Fruit fly (Drosophila melanogaster): ENCODE data around the gene CG34109.

CG34109 gene

dm6 chr2L:10130763-10131162 is 36.9 kb downstream of the CG34109 start:
- TF ChIP-seq psq (optimal IDR thresholded peaks at IDR 0.05) (no peak), pan (optimal IDR thresholded peaks at IDR 0.05) (no peak), Dll (optimal IDR thresholded peaks at IDR 0.05) (no peak), EcR (GFP tag; optimal IDR thresholded peaks at IDR 0.05) (no peak), usp (GFP tag; optimal IDR thresholded peaks at IDR 0.05) (no peak), CG8478 (optimal IDR thresholded peaks at IDR 0.05) (no peak)

- TF ChIP-seq EcR (GFP tag; optimal IDR thresholded peaks at IDR 0.05), result no peak
- TF ChIP-seq Dll (optimal IDR thresholded peaks at IDR 0.05), result no peak
- no peak for TF ChIP-seq usp (GFP tag; optimal IDR thresholded peaks at IDR 0.05)
- no peak for TF ChIP-seq psq (optimal IDR thresholded peaks at IDR 0.05)
- TF ChIP-seq pan (optimal IDR thresholded peaks at IDR 0.05), result no peak
- TF ChIP-seq CG8478 (optimal IDR thresholded peaks at IDR 0.05), result no peak
Observed at dm6 chr2L:10143334-10143733, 49.4 kb downstream of the CG34109 start.

- TF ChIP-seq usp (GFP tag; optimal IDR thresholded peaks at IDR 0.05) (no peak), CG8478 (optimal IDR thresholded peaks at IDR 0.05) (no peak), Dll (optimal IDR thresholded peaks at IDR 0.05) (no peak), psq (optimal IDR thresholded peaks at IDR 0.05) (no peak), pan (optimal IDR thresholded peaks at IDR 0.05) (no peak), EcR (GFP tag; optimal IDR thresholded peaks at IDR 0.05) (no peak)
Observed at dm6 chr2L:10144236-10144953, 50.5 kb downstream of the CG34109 start, which contains the start of gene CG4839. Gene CG4839 (plus strand): TSS chr2L:10144776.

dm6 chr2L:10145571-10145970 is 51.7 kb downstream of the CG34109 start:
- no peak for TF ChIP-seq Dll (optimal IDR thresholded peaks at IDR 0.05)
- TF ChIP-seq pan (optimal IDR thresholded peaks at IDR 0.05), result no peak

dm6 chr2L:10146723-10147475 is 53.0 kb downstream of the CG34109 start:
- TF ChIP-seq Dll (optimal IDR thresholded peaks at IDR 0.05) (no peak), EcR (GFP tag; optimal IDR thresholded peaks at IDR 0.05) (no peak), CG8478 (optimal IDR thresholded peaks at IDR 0.05) (no peak), usp (GFP tag; optimal IDR thresholded peaks at IDR 0.05) (no peak), pan (optimal IDR thresholded peaks at IDR 0.05) (no peak), psq (optimal IDR thresholded peaks at IDR 0.05) (no peak)

dm6 chr2L:10154395-10154794 is 60.5 kb downstream of the CG34109 start:
- no peak for TF ChIP-seq usp (GFP tag; optimal IDR thresholded peaks at IDR 0.05)

- TF ChIP-seq usp (GFP tag; optimal IDR thresholded peaks at IDR 0.05) (no peak), psq (optimal IDR thresholded peaks at IDR 0.05) (no peak), CG8478 (optimal IDR thresholded peaks at IDR 0.05) (no peak), pan (optimal IDR thresholded peaks at IDR 0.05) (no peak), EcR (GFP tag; optimal IDR thresholded peaks at IDR 0.05) (no peak), Dll (optimal IDR thresholded peaks at IDR 0.05) (no peak)
Observed at dm6 chr2L:10172402-10172801, 78.5 kb downstream of the CG34109 start, which contains the start of gene CG13137. Gene CG13137 (plus strand): TSS chr2L:10172702.
